Worm (Caenorhabditis elegans) whole organism, L4 larva: ENCODE data around the gene taf-11.1.

Experiments
- D1046.2 ChIP-seq: fragments of 200-800 bp; sonication (Bioruptor generic); IDR thresholded peaks from 2 replicates; pipeline ENCODE4 v1.3.6; 2022; ENCODE audit warnings: missing genetic modification characterization, missing compliant biosample characterization
- F37D6.2 ChIP-seq: sonication (generic microtip); optimal IDR thresholded peaks from 2 replicates; lab custom pipeline; 2016; ENCODE audit warnings: mild to moderate bottlenecking, missing genetic modification characterization, missing compliant biosample characterization
- F44E2.7 ChIP-seq: fragments of 200-800 bp; sonication (Bioruptor generic); IDR thresholded peaks from 2 replicates; pipeline ENCODE4 v2.1.2; 2022; ENCODE audit warnings: missing genetic modification characterization, missing compliant biosample characterization
- R02D3.7 ChIP-seq: fragments of 150-350 bp; sonication (generic microtip); optimal IDR thresholded peaks from 3 replicates; lab custom pipeline; 2014; ENCODE audit warnings: missing biosample characterization, missing genetic modification characterization
- Y105C5A.15 ChIP-seq: fragments of 200-800 bp; sonication (Bioruptor generic); IDR thresholded peaks from 2 replicates; pipeline ENCODE4 v1.3.6; 2022; ENCODE audit warnings: missing genetic modification characterization, missing compliant biosample characterization
- Y5F2A.4 ChIP-seq: fragments of 200-800 bp; sonication (Bioruptor generic); optimal IDR thresholded peaks from 2 replicates; lab custom pipeline; 2018; ENCODE audit warnings: mild to moderate bottlenecking, missing genetic modification characterization, missing compliant biosample characterization
- Y75B8A.6 ChIP-seq: fragments of 200-800 bp; sonication (Bioruptor generic); IDR thresholded peaks from 2 replicates; pipeline ENCODE4 v1.3.6; 2022; ENCODE audit warnings: missing genetic modification reagents, missing genetic modification characterization, missing compliant biosample characterization
- ZK337.2 ChIP-seq: fragments of 200-800 bp; sonication (Bioruptor generic); IDR thresholded peaks from 2 replicates; pipeline ENCODE4 v1.3.6; 2022; ENCODE audit warnings: missing genetic modification reagents, missing genetic modification characterization, missing compliant biosample characterization
- ZK546.5 ChIP-seq, 2 experiments: sonication (generic microtip); optimal IDR thresholded peaks; 2 replicates each; lab custom pipeline; 2017; ENCODE audit warnings: missing biosample characterization in 2 of 2, missing genetic modification characterization in 2 of 2
- aha-1 ChIP-seq: fragments of 150-350 bp; peaks from one replicate; lab custom pipeline; 2014; ENCODE audit warnings: missing biosample characterization, missing genetic modification characterization
- aly-2 ChIP-seq: sonication (generic microtip); optimal IDR thresholded peaks from 2 replicates; lab custom pipeline; 2018; ENCODE audit warnings: missing biosample characterization, missing genetic modification characterization
- ama-1 ChIP-seq: fragments of 150-350 bp; optimal IDR thresholded peaks from 2 replicates; lab custom pipeline; 2014; ENCODE audit warnings: inconsistent platforms, mixed read lengths
- ceh-20 ChIP-seq: fragments of 200-800 bp; sonication (Bioruptor generic); IDR thresholded peaks from 2 replicates; pipeline ENCODE4 v1.3.6; 2022; ENCODE audit warnings: missing genetic modification reagents, missing genetic modification characterization, missing compliant biosample characterization
- ceh-32 ChIP-seq: sonication (generic microtip); optimal IDR thresholded peaks from 2 replicates; lab custom pipeline; 2016; ENCODE audit warnings: mild to moderate bottlenecking, missing genetic modification characterization, missing compliant biosample characterization; ENCODE audit not compliant: poor library complexity
- ceh-44 ChIP-seq: fragments of 200-800 bp; sonication (Bioruptor generic); IDR thresholded peaks from 2 replicates; pipeline ENCODE4 v1.3.6; 2022; ENCODE audit warnings: missing genetic modification reagents, missing genetic modification characterization, missing compliant biosample characterization
- ceh-62 ChIP-seq: sonication (generic microtip); optimal IDR thresholded peaks from 2 replicates; lab custom pipeline; 2017; ENCODE audit warnings: missing biosample characterization, missing genetic modification characterization
- ceh-82 ChIP-seq: sonication (generic microtip); optimal IDR thresholded peaks from 2 replicates; lab custom pipeline; 2017; ENCODE audit warnings: missing biosample characterization, missing genetic modification characterization
- daf-16 ChIP-seq, 3 experiments: sonication (generic microtip); optimal IDR thresholded peaks; 2 replicates each; lab custom pipeline; 2016 to 2017; ENCODE audit warnings: missing genetic modification characterization in 3 of 3, missing genetic modification reagents in 3 of 3, mild to moderate bottlenecking in 2 of 3, missing compliant biosample characterization in 2 of 3, missing biosample characterization in 1 of 3, moderate library complexity in 1 of 3
- daf-8 ChIP-seq: fragments of 200-800 bp; sonication (Bioruptor generic); IDR thresholded peaks from 2 replicates; pipeline ENCODE4 v1.3.6; 2022; ENCODE audit warnings: missing genetic modification characterization, missing compliant biosample characterization
- dmd-6 ChIP-seq: fragments of 200-800 bp; sonication (Bioruptor generic); IDR thresholded peaks from 2 replicates; pipeline ENCODE4 v1.3.6; 2022; ENCODE audit warnings: missing genetic modification reagents, missing genetic modification characterization, missing compliant biosample characterization
- dmd-8 ChIP-seq: fragments of 200-800 bp; sonication (Bioruptor generic); IDR thresholded peaks from 2 replicates; pipeline ENCODE4 v1.3.6; 2022; ENCODE audit warnings: missing genetic modification characterization, missing compliant biosample characterization
- dmd-9 ChIP-seq: fragments of 200-800 bp; sonication (Bioruptor generic); IDR thresholded peaks from 2 replicates; pipeline ENCODE4 v1.3.6; 2022; ENCODE audit warnings: missing genetic modification reagents, missing genetic modification characterization, missing compliant biosample characterization
- dpl-1 ChIP-seq: fragments of 150-350 bp; optimal IDR thresholded peaks from 2 replicates; lab custom pipeline; 2014; ENCODE audit warnings: missing biosample characterization, missing genetic modification reagents, missing genetic modification characterization
- dve-1 ChIP-seq: sonication (generic microtip); optimal IDR thresholded peaks from 2 replicates; lab custom pipeline; 2017; ENCODE audit warnings: antibody characterized with exemption, mild to moderate bottlenecking, missing genetic modification characterization, missing compliant biosample characterization; ENCODE audit not compliant: insufficient read depth
- egl-27 ChIP-seq: sonication (generic microtip); optimal IDR thresholded peaks from 3 replicates; lab custom pipeline; 2017; ENCODE audit warnings: missing biosample characterization, missing genetic modification reagents, missing genetic modification characterization
- hif-1 ChIP-seq, 2 experiments: sonication (generic microtip); optimal IDR thresholded peaks; 2 replicates each; lab custom pipeline; 2016 to 2017; ENCODE audit warnings: missing compliant biosample characterization in 2 of 2, missing genetic modification characterization in 2 of 2, missing genetic modification reagents in 2 of 2, missing genotype in 2 of 2, mild to moderate bottlenecking in 1 of 2
- hlh-11 ChIP-seq: fragments of 200-800 bp; sonication (Bioruptor generic); optimal IDR thresholded peaks from 2 replicates; lab custom pipeline; 2018; ENCODE audit warnings: mild to moderate bottlenecking, missing genetic modification characterization, missing compliant biosample characterization
- hlh-30 ChIP-seq: sonication (generic microtip); optimal IDR thresholded peaks from 2 replicates; lab custom pipeline; 2017; ENCODE audit warnings: antibody characterized with exemption, mild to moderate bottlenecking, missing genetic modification characterization, missing compliant biosample characterization; ENCODE audit not compliant: insufficient read depth
- lin-1 ChIP-seq: fragments of 200-800 bp; sonication (Bioruptor generic); IDR thresholded peaks from 2 replicates; pipeline ENCODE4 v1.3.6; 2022; ENCODE audit warnings: missing genetic modification reagents, missing genetic modification characterization, missing compliant biosample characterization
- lin-13 ChIP-seq: fragments of 150-350 bp; optimal IDR thresholded peaks from 2 replicates; lab custom pipeline; 2014; ENCODE audit warnings: missing biosample characterization, missing genetic modification reagents, missing genetic modification characterization
- lin-15B ChIP-seq: fragments of 150-350 bp; sonication (generic microtip); optimal IDR thresholded peaks from 3 replicates; lab custom pipeline; 2014; ENCODE audit warnings: missing biosample characterization, missing genetic modification characterization
- lin-29 ChIP-seq: fragments of 200-800 bp; sonication (Bioruptor generic); IDR thresholded peaks from 2 replicates; pipeline ENCODE4 v1.3.6; 2022; ENCODE audit warnings: missing genetic modification reagents, missing genetic modification characterization, missing compliant biosample characterization
- lsy-2 ChIP-seq, 2 experiments: fragments of 150-350 bp in 1 of 2; sonication (generic microtip) in 1 of 2; optimal IDR thresholded peaks; 2 replicates each; lab custom pipeline; 2014 to 2017; ENCODE audit warnings: missing biosample characterization in 2 of 2, missing genetic modification characterization in 2 of 2
- madf-5 ChIP-seq, 2 experiments: fragments of 200-800 bp; sonication (Bioruptor generic); IDR thresholded peaks; 2 replicates each; pipeline ENCODE4 v1.3.6; 2022; ENCODE audit warnings: missing compliant biosample characterization in 2 of 2, missing genetic modification characterization in 2 of 2
- mdl-1 ChIP-seq, 2 experiments: fragments of 150-350 bp in 1 of 2; sonication (generic microtip) in 1 of 2; optimal IDR thresholded peaks; 2 replicates each; lab custom pipeline; 2014 to 2017; ENCODE audit warnings: missing biosample characterization in 2 of 2, missing genetic modification characterization in 2 of 2
- mdt-29 ChIP-seq: fragments of 200-800 bp; sonication (Bioruptor generic); IDR thresholded peaks from 2 replicates; pipeline ENCODE4 v1.3.6; 2022; ENCODE audit warnings: missing genetic modification reagents, missing genetic modification characterization, missing compliant biosample characterization
- mep-1 ChIP-seq: fragments of 150-350 bp; sonication (generic microtip); optimal IDR thresholded peaks from 3 replicates; lab custom pipeline; 2014; ENCODE audit warnings: missing biosample characterization, missing genetic modification characterization
- nhr-102 ChIP-seq: sonication (generic microtip); optimal IDR thresholded peaks from 2 replicates; lab custom pipeline; 2016; ENCODE audit warnings: mild to moderate bottlenecking, missing genetic modification characterization, moderate library complexity, missing compliant biosample characterization
- nhr-111 ChIP-seq: fragments of 200-800 bp; sonication (Bioruptor generic); optimal IDR thresholded peaks from 2 replicates; lab custom pipeline; 2018; ENCODE audit warnings: mild to moderate bottlenecking, missing genetic modification characterization, missing compliant biosample characterization
- nhr-237 ChIP-seq: sonication (generic microtip); optimal IDR thresholded peaks from 2 replicates; lab custom pipeline; 2017; ENCODE audit warnings: missing biosample characterization, missing genetic modification characterization
- nhr-48 ChIP-seq: sonication (generic microtip); optimal IDR thresholded peaks from 2 replicates; lab custom pipeline; 2016; ENCODE audit warnings: mild to moderate bottlenecking, missing genetic modification characterization, missing compliant biosample characterization
- nhr-76 ChIP-seq: fragments of 150-350 bp; optimal IDR thresholded peaks from 2 replicates; lab custom pipeline; 2014; ENCODE audit warnings: missing biosample characterization, missing genetic modification characterization
- php-3 ChIP-seq: fragments of 200-800 bp; sonication (Bioruptor generic); IDR thresholded peaks from 2 replicates; pipeline ENCODE4 v1.3.6; 2022; ENCODE audit warnings: missing genetic modification reagents, missing genetic modification characterization, missing compliant biosample characterization
- snpc-1.2 ChIP-seq: fragments of 200-800 bp; sonication (Bioruptor generic); IDR thresholded peaks from 2 replicates; pipeline ENCODE4 v1.3.6; 2022; ENCODE audit warnings: missing genetic modification reagents, missing genetic modification characterization, missing compliant biosample characterization
- snpc-4 ChIP-seq: fragments of 150-350 bp; optimal IDR thresholded peaks from 2 replicates; lab custom pipeline; 2014; ENCODE audit warnings: missing biosample characterization, missing genetic modification characterization
- spr-3 ChIP-seq: fragments of 200-800 bp; sonication (Bioruptor generic); optimal IDR thresholded peaks from 2 replicates; lab custom pipeline; 2018; ENCODE audit warnings: mild to moderate bottlenecking, missing genetic modification characterization, missing compliant biosample characterization
- unc-130 ChIP-seq: sonication (generic microtip); optimal IDR thresholded peaks from 2 replicates; lab custom pipeline; 2016; ENCODE audit warnings: missing genetic modification reagents, missing genetic modification characterization, missing compliant biosample characterization
- unc-62 ChIP-seq, 3 experiments: fragments of 150-350 bp in 1 of 3; sonication (generic microtip); optimal IDR thresholded peaks in 2 of 3; peaks in 1 of 3; 1 replicate in 1 of 3; 2 replicates in 2 of 3; lab custom pipeline; 2014 to 2017; ENCODE audit warnings: missing biosample characterization in 3 of 3, missing genetic modification characterization in 3 of 3, missing genetic modification reagents in 3 of 3, missing genotype in 1 of 3
- vab-7 ChIP-seq: fragments of 200-800 bp; sonication (Bioruptor generic); IDR thresholded peaks from 2 replicates; pipeline ENCODE4 v1.3.6; 2022; ENCODE audit warnings: missing genetic modification reagents, missing genetic modification characterization, missing compliant biosample characterization
- zfp-2 ChIP-seq: sonication (generic microtip); optimal IDR thresholded peaks from 2 replicates; lab custom pipeline; 2016; ENCODE audit warnings: mild to moderate bottlenecking, missing genetic modification characterization, missing compliant biosample characterization
- ztf-7 ChIP-seq: fragments of 150-350 bp; optimal IDR thresholded peaks from 2 replicates; lab custom pipeline; 2014; ENCODE audit warnings: missing biosample characterization, missing genetic modification characterization

The taf-11.1 gene

ce11 chrX:4260297-4260696, 5.3 kb downstream of the taf-11.1 start, which contains the start of gene C52B9.4:
TSS of gene C52B9.4 (plus strand) at chrX:4260652.
- no peak for TF ChIP-seq unc-62 (GFP tag; optimal IDR thresholded peaks at IDR 0.05 in 1 of 2; lab: Kevin White, UChicago)
- TF ChIP-seq unc-62 (tag; optimal IDR thresholded peaks at IDR 0.05; lab: Kevin White, UChicago), result no peak
- no peak for TF ChIP-seq nhr-237 (tag; lab: Kevin White, UChicago)
- TF ChIP-seq madf-5 (GFP tag; IDR thresholded peaks at IDR 0.05; lab: Robert Waterston, UW), result no peak
- no peak for TF ChIP-seq snpc-4
- no peak for TF ChIP-seq nhr-111 (GFP tag; lab: Kevin White, UChicago)
- TF ChIP-seq Y105C5A.15 (GFP tag; lab: Robert Waterston, UW), result no peak
- TF ChIP-seq dpl-1 (GFP tag; lab: Kevin White, UChicago), result peak; percentile 15
- no peak for TF ChIP-seq daf-16 (GFP tag; optimal IDR thresholded peaks at IDR 0.05; lab: Kevin White, UChicago)
- TF ChIP-seq daf-16 (tag; optimal IDR thresholded peaks at IDR 0.05; lab: Kevin White, UChicago), result peak; percentile 58
- TF ChIP-seq lin-1 (GFP tag; lab: Robert Waterston, UW), result no peak
- no peak for TF ChIP-seq lin-29 (GFP tag; lab: Robert Waterston, UW)
- TF ChIP-seq Y75B8A.6 (GFP tag; lab: Robert Waterston, UW), result no peak
- no peak for TF ChIP-seq ceh-62 (tag; lab: Kevin White, UChicago)
- TF ChIP-seq ceh-82 (tag; lab: Kevin White, UChicago), result no peak
- TF ChIP-seq lsy-2 (tag; optimal IDR thresholded peaks at IDR 0.05; lab: Kevin White, UChicago), result peak in 1 of 2 experiments; percentile 58
- TF ChIP-seq spr-3 (GFP tag; lab: Kevin White, UChicago), result no peak
- TF ChIP-seq hif-1 (tag; optimal IDR thresholded peaks at IDR 0.05; lab: Kevin White, UChicago), result peak in 1 of 2 experiments; percentile 27
- no peak for TF ChIP-seq daf-8 (GFP tag; lab: Robert Waterston, UW)
- no peak for TF ChIP-seq F44E2.7
- TF ChIP-seq php-3 (GFP tag; lab: Robert Waterston, UW), result no peak
- no peak for TF ChIP-seq mdt-29 (GFP tag; lab: Robert Waterston, UW)
- no peak for TF ChIP-seq dmd-9 (GFP tag; lab: Robert Waterston, UW)
- TF ChIP-seq lin-13 (GFP tag; lab: Kevin White, UChicago), result no peak
- TF ChIP-seq ZK546.5 (tag; optimal IDR thresholded peaks at IDR 0.05; lab: Kevin White, UChicago), result no peak
- TF ChIP-seq F37D6.2 (tag; lab: Kevin White, UChicago), result no peak
- no peak for TF ChIP-seq zfp-2 (tag; lab: Kevin White, UChicago)
- TF ChIP-seq Y5F2A.4 (GFP tag; lab: Kevin White, UChicago), result no peak
- no peak for TF ChIP-seq R02D3.7 (tag; lab: Kevin White, UChicago)
- no peak for TF ChIP-seq ZK337.2 (GFP tag; lab: Robert Waterston, UW)
- peak; percentile 85 for TF ChIP-seq nhr-48 (tag; lab: Kevin White, UChicago)
- no peak for TF ChIP-seq nhr-76
- peak; percentile 41 for TF ChIP-seq hlh-30 (tag; lab: Kevin White, UChicago)
- TF ChIP-seq snpc-1.2 (GFP tag; lab: Robert Waterston, UW), result no peak
- peak; percentile 58 for TF ChIP-seq hlh-11 (tag; lab: Kevin White, UChicago)
- TF ChIP-seq ceh-32, result no peak
- no peak for TF ChIP-seq D1046.2
- peak; percentile 32 for TF ChIP-seq mep-1
- TF ChIP-seq unc-130 (GFP tag; lab: Kevin White, UChicago), result no peak
- TF ChIP-seq dve-1, result peak; percentile 45
- no peak for TF ChIP-seq ama-1 (lab: Kevin White, UChicago)
- no peak for TF ChIP-seq mdl-1 (tag; optimal IDR thresholded peaks at IDR 0.05; lab: Kevin White, UChicago)
- no peak for TF ChIP-seq vab-7 (GFP tag; lab: Robert Waterston, UW)
- TF ChIP-seq dmd-8, result no peak
- no peak for TF ChIP-seq nhr-102
- TF ChIP-seq aha-1 (tag; lab: Kevin White, UChicago), result peak; percentile 68
- no peak for TF ChIP-seq aly-2
- TF ChIP-seq dmd-6 (GFP tag; lab: Robert Waterston, UW), result peak; percentile 60
- no peak for TF ChIP-seq ceh-20 (GFP tag; lab: Robert Waterston, UW)
- no peak for TF ChIP-seq ceh-44 (GFP tag; lab: Robert Waterston, UW)
- no peak for TF ChIP-seq lin-15B (tag; lab: Kevin White, UChicago)
- TF ChIP-seq ztf-7 (tag; lab: Kevin White, UChicago), result peak; percentile 11
- no peak for TF ChIP-seq egl-27 (tag; lab: Kevin White, UChicago)
